Fruit fly (Drosophila melanogaster): ENCODE results near the gene Cyp4d2.

The Cyp4d2 gene

dm6 chrX:2158668-2159163 lies 17.1 kb upstream of the Cyp4d2 start, which contains the start of gene wapl (continued):
- TF ChIP-seq CG13894 (tag; optimal IDR thresholded peaks at IDR 0.05) = peak; percentile 8
- peak; percentile 61 for TF ChIP-seq stwl (tag; optimal IDR thresholded peaks at IDR 0.05)
- TF ChIP-seq lov (optimal IDR thresholded peaks at IDR 0.05) = no peak
- TF ChIP-seq lov (GFP tag; IDR thresholded peaks at IDR 0.05) = no peak
- peak; percentile 75 for TF ChIP-seq Ets65A (GFP tag)
- peak; percentile 22 for TF ChIP-seq pum (GFP tag; optimal IDR thresholded peaks at IDR 0.05)
- TF ChIP-seq eyg (GFP tag; optimal IDR thresholded peaks at IDR 0.05) = no peak
- TF ChIP-seq tna (GFP tag; IDR thresholded peaks at IDR 0.05; ENCODE audit: partially characterized antibody) = peak; percentile 93
- TF ChIP-seq CG1792 (GFP tag; optimal IDR thresholded peaks at IDR 0.05) = peak; percentile 8
- no peak for TF ChIP-seq Elba2 (GFP tag; optimal IDR thresholded peaks at IDR 0.05)
- peak; percentile 59 for TF ChIP-seq row (GFP tag; IDR thresholded peaks at IDR 0.05)
- no peak for TF ChIP-seq CG8281 (tag; optimal IDR thresholded peaks at IDR 0.05)
- TF ChIP-seq Med (GFP tag) = peak; percentile 92
- no peak for TF ChIP-seq CG18476 (GFP tag; optimal IDR thresholded peaks at IDR 0.05)
- TF ChIP-seq vvl (GFP tag; IDR thresholded peaks at IDR 0.05) = peak; percentile 61
- TF ChIP-seq CG15011 (GFP tag; optimal IDR thresholded peaks at IDR 0.05) = no peak
- TF ChIP-seq nau (GFP tag; optimal IDR thresholded peaks at IDR 0.05) = no peak
- no peak for TF ChIP-seq CG7786 (GFP tag; optimal IDR thresholded peaks at IDR 0.05)
- TF ChIP-seq Mad (GFP tag; optimal IDR thresholded peaks at IDR 0.05) = peak; percentile 16
- TF ChIP-seq ap (GFP tag; IDR thresholded peaks at IDR 0.05) = no peak
- peak; percentile 52 for TF ChIP-seq MBD-R2 (GFP tag; IDR thresholded peaks at IDR 0.05)
- no peak for TF ChIP-seq CG3065 (GFP tag; optimal IDR thresholded peaks at IDR 0.05)
- TF ChIP-seq BEAF-32 (GFP tag; optimal IDR thresholded peaks at IDR 0.05) = peak; percentile 97
- peak; percentile 8 for TF ChIP-seq tin (GFP tag; optimal IDR thresholded peaks at IDR 0.05)
- TF ChIP-seq CG33557 (GFP tag; optimal IDR thresholded peaks at IDR 0.05) = no peak
- no peak for TF ChIP-seq NfI (GFP tag; optimal IDR thresholded peaks at IDR 0.05)
- no peak for TF ChIP-seq CG4404 (GFP tag; IDR thresholded peaks at IDR 0.05)
- TF ChIP-seq CG9727 (GFP tag; optimal IDR thresholded peaks at IDR 0.05) = no peak
- no peak for TF ChIP-seq tap (tag; optimal IDR thresholded peaks at IDR 0.05)
- peak; percentile 96 for TF ChIP-seq CG13287 (GFP tag; IDR thresholded peaks at IDR 0.05; ENCODE audit: partially characterized antibody)
- TF ChIP-seq gem (tag; optimal IDR thresholded peaks at IDR 0.05) = no peak
- TF ChIP-seq shn (GFP tag; optimal IDR thresholded peaks at IDR 0.05) = no peak
- no peak for TF ChIP-seq CG14050 (GFP tag; IDR thresholded peaks at IDR 0.05)
- TF ChIP-seq sc (optimal IDR thresholded peaks at IDR 0.05) = no peak
- TF ChIP-seq sc (GFP tag; optimal IDR thresholded peaks at IDR 0.05) = no peak
- TF ChIP-seq CG15479 (GFP tag; optimal IDR thresholded peaks at IDR 0.05) = peak; percentile 51
- TF ChIP-seq CG5953 (GFP tag; IDR thresholded peaks at IDR 0.05) = no peak
- TF ChIP-seq CG32532 (GFP tag; IDR thresholded peaks at IDR 0.05) = 0 out of 2 replicates have a peak, but pooled peaks have one; percentile 47
- TF ChIP-seq zfh1 (GFP tag; IDR thresholded peaks at IDR 0.05) = no peak
- TF ChIP-seq Fer1 (GFP tag; optimal IDR thresholded peaks at IDR 0.05) = peak; percentile 19
- peak; percentile 77 for TF ChIP-seq gro (GFP tag; optimal IDR thresholded peaks at IDR 0.05)
- no peak for TF ChIP-seq prd (optimal IDR thresholded peaks at IDR 0.05)
- peak; percentile 32; the same call in 1 of the 3 replicates for TF ChIP-seq prd (GFP tag; IDR thresholded peaks at IDR 0.05)
- peak; percentile 94 for TF ChIP-seq Scr (GFP tag; IDR thresholded peaks at IDR 0.05; ENCODE audit: partially characterized antibody)
- TF ChIP-seq CG11398 (GFP tag; optimal IDR thresholded peaks at IDR 0.05) = no peak
- no peak for TF ChIP-seq pros (GFP tag; optimal IDR thresholded peaks at IDR 0.05)
- TF ChIP-seq CG4707 (GFP tag; optimal IDR thresholded peaks at IDR 0.05) = no peak
- TF ChIP-seq ewg (GFP tag; optimal IDR thresholded peaks at IDR 0.05) = no peak
- no peak for TF ChIP-seq CG16779 (GFP tag; IDR thresholded peaks at IDR 0.05)
- TF ChIP-seq CG1024 (GFP tag; IDR thresholded peaks at IDR 0.05) = no peak
- TF ChIP-seq Blimp-1 (GFP tag; optimal IDR thresholded peaks at IDR 0.05) = peak; percentile 6
- no peak for TF ChIP-seq CG10565 (GFP tag; optimal IDR thresholded peaks at IDR 0.05)

All from whole organism, embryonic.